Worm (Caenorhabditis elegans) whole organism, L3 larva: Measurements from ENCODE around the gene srx-117.

ENCODE experiments used
- aly-2 ChIP-seq: fragments of 150-350 bp; optimal IDR thresholded peaks from 2 replicates; lab custom pipeline; 2014; ENCODE audit warnings: missing biosample characterization, missing genetic modification characterization
- daf-12 ChIP-seq: fragments of 150-350 bp; optimal IDR thresholded peaks from 2 replicates; lab custom pipeline; 2014; ENCODE audit warnings: missing biosample characterization, missing genetic modification reagents, missing genetic modification characterization
- egl-27 ChIP-seq: sonication (generic microtip); optimal IDR thresholded peaks from 4 replicates; lab custom pipeline; 2017; ENCODE audit warnings: missing biosample characterization, missing genetic modification reagents, missing genetic modification characterization
- elt-3 ChIP-seq, 3 experiments: fragments of 150-350 bp in 1 of 3; sonication (generic microtip) in 2 of 3; optimal IDR thresholded peaks; 2 replicates in 2 of 3; 4 replicates in 1 of 3; lab custom pipeline; 2014 to 2017; ENCODE audit warnings: missing biosample characterization in 3 of 3, missing genetic modification characterization in 3 of 3
- nhr-11 ChIP-seq: fragments of 150-350 bp; optimal IDR thresholded peaks from 2 replicates; lab custom pipeline; 2014; ENCODE audit warnings: missing biosample characterization, missing genetic modification characterization
- nhr-12 ChIP-seq: fragments of 150-350 bp; optimal IDR thresholded peaks from 2 replicates; lab custom pipeline; 2014; ENCODE audit warnings: missing biosample characterization, missing genetic modification characterization
- snpc-4 ChIP-seq: fragments of 150-350 bp; optimal IDR thresholded peaks from 2 replicates; lab custom pipeline; 2014; ENCODE audit warnings: missing biosample characterization, missing genetic modification characterization
- unc-39 ChIP-seq: sonication (generic microtip); optimal IDR thresholded peaks from 4 replicates; lab custom pipeline; 2017; ENCODE audit warnings: missing biosample characterization, missing genetic modification characterization
- zag-1 ChIP-seq: fragments of 150-350 bp; optimal IDR thresholded peaks from 2 replicates; lab custom pipeline; 2014; ENCODE audit warnings: missing biosample characterization, missing genetic modification characterization
- ztf-11 ChIP-seq: fragments of 150-350 bp; optimal IDR thresholded peaks from 2 replicates; lab custom pipeline; 2014; ENCODE audit warnings: missing biosample characterization, missing genetic modification characterization

DNA sequence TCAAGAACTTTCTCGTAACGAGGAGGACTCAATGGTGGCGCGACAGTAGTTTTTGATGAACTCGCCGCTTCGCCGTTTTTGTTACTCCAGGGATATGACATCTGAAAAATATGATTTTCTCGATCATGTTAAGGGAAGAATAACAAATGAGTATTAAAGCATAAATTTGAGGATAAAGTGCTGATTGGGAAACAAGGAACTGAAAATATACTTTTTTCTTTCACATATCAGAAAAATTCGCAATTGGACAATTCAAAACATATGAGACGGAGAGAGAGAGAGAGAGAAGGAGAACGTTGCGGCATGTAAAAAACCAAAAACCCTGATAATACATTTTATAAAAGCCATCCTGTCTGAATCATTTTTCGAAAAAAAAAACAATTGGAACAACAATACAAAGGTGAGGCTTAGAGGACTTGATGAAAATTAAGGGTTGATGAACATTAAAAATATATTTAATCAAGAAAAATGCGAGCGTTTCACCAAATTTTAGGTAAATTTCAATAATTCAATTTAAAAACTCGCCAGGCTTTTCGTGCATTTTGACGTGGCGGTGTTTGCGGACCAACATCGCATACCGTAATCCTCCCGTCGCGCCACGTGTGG lies 16.4 kb downstream of the srx-117 start, which contains the start of the genes mut-14 and C14C11.2:
- TF ChIP-seq elt-3 (tag; optimal IDR thresholded peaks at IDR 0.05; lab: Kevin White, UChicago) (no peak), nhr-12 (tag; lab: Kevin White, UChicago) (no peak), daf-12 (tag; lab: Kevin White, UChicago) (no peak), egl-27 (no peak), snpc-4 (tag; lab: Kevin White, UChicago) (no peak), aly-2 (no peak), ztf-11 (tag; lab: Kevin White, UChicago) (no peak), unc-39 (tag; lab: Kevin White, UChicago) (no peak), zag-1 (tag; lab: Kevin White, UChicago) (no peak), nhr-11 (no peak)
